Fruit fly (Drosophila melanogaster): ENCODE results near the gene CG31715.
A peak's percentile ranks its signal among the peaks of the same experiment; 100 is the strongest.

The CG31715 gene

DNA sequence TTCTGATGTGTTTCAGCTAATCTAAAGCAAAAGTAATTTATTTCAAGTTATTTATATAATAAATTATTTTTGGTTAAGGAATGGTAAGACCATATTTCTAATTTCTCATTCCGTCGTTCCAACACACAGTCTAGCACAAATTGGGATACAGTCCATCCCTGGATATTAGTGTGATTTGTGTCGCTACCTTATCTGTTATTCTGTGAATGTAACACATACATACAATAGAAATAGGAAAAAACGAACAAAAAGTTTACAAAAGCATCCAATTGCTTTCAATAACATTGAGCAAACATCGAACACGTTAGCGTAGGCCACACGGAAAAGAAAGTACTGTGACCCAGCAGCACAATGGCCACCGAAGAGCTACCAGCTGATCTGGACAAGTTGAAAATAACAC is 25.1 kb downstream of the CG31715 start, which contains the start of gene CG5056 (continued):
- no peak for TF ChIP-seq ro (GFP tag; IDR thresholded peaks at IDR 0.05)
- TF ChIP-seq tap (tag; optimal IDR thresholded peaks at IDR 0.05), result no peak
- TF ChIP-seq BEAF-32 (GFP tag; optimal IDR thresholded peaks at IDR 0.05), result peak; percentile 44
- no peak for TF ChIP-seq CG9817 (tag; optimal IDR thresholded peaks at IDR 0.05)
- TF ChIP-seq al (GFP tag; IDR thresholded peaks at IDR 0.05), result no peak; the same call in 1 of the 2 replicates
- TF ChIP-seq CG15514 (GFP tag; optimal IDR thresholded peaks at IDR 0.05), result peak; percentile 31
- no peak for TF ChIP-seq fu2 (GFP tag; optimal IDR thresholded peaks at IDR 0.05)
- no peak for TF ChIP-seq z (GFP tag; IDR thresholded peaks at IDR 0.05)
- no peak for TF ChIP-seq CG6854 (GFP tag; optimal IDR thresholded peaks at IDR 0.05)
- TF ChIP-seq chif (GFP tag; optimal IDR thresholded peaks at IDR 0.05), result no peak
- no peak for TF ChIP-seq CG12236 (GFP tag; optimal IDR thresholded peaks at IDR 0.05)
- peak; percentile 78 for TF ChIP-seq Med (GFP tag)
- no peak for TF ChIP-seq Antp (GFP tag; optimal IDR thresholded peaks at IDR 0.05)
- TF ChIP-seq ac (GFP tag; optimal IDR thresholded peaks at IDR 0.05), result no peak
- TF ChIP-seq Spps (tag; optimal IDR thresholded peaks at IDR 0.05), result no peak
- no peak for TF ChIP-seq abd-A (tag; optimal IDR thresholded peaks at IDR 0.05)
- no peak for TF ChIP-seq Myb (GFP tag; optimal IDR thresholded peaks at IDR 0.05)
- TF ChIP-seq MESR4 (GFP tag; optimal IDR thresholded peaks at IDR 0.05), result peak; percentile 95
- no peak for TF ChIP-seq sc (optimal IDR thresholded peaks at IDR 0.05)
- TF ChIP-seq sc (GFP tag; optimal IDR thresholded peaks at IDR 0.05), result no peak
- no peak for TF ChIP-seq MTF-1 (GFP tag; optimal IDR thresholded peaks at IDR 0.05; ENCODE audit: borderline replicate concordance)
- no peak for TF ChIP-seq Rfx (GFP tag; IDR thresholded peaks at IDR 0.05)
- TF ChIP-seq sr (GFP tag; IDR thresholded peaks at IDR 0.05), result no peak
- no peak for TF ChIP-seq bab2 (GFP tag; optimal IDR thresholded peaks at IDR 0.05)
- no peak for TF ChIP-seq CG17359 (tag; optimal IDR thresholded peaks at IDR 0.05)
- TF ChIP-seq maf-S (GFP tag; optimal IDR thresholded peaks at IDR 0.05), result no peak
- TF ChIP-seq esg (GFP tag; conservative IDR thresholded peaks at IDR 0.05), result no peak
- no peak for TF ChIP-seq odd (GFP tag; optimal IDR thresholded peaks at IDR 0.05)
- no peak for TF ChIP-seq Sox102F (GFP tag; optimal IDR thresholded peaks at IDR 0.05)
- no peak for TF ChIP-seq GATAe (GFP tag; conservative IDR thresholded peaks at IDR 0.05)
- peak in 1 of 2 experiments; percentile 66 for TF ChIP-seq crp (GFP tag; optimal IDR thresholded peaks at IDR 0.05)
- TF ChIP-seq PHDP (tag; optimal IDR thresholded peaks at IDR 0.05), result peak; percentile 18
- no peak for TF ChIP-seq Bteb2 (GFP tag; optimal IDR thresholded peaks at IDR 0.05)
- TF ChIP-seq CG18764 (GFP tag; optimal IDR thresholded peaks at IDR 0.05), result no peak
- TF ChIP-seq CG12155 (GFP tag; optimal IDR thresholded peaks at IDR 0.05), result no peak
- no peak for TF ChIP-seq wor (GFP tag; IDR thresholded peaks at IDR 0.05)
- no peak for TF ChIP-seq CG15269 (tag; optimal IDR thresholded peaks at IDR 0.05)
- no peak for TF ChIP-seq CG17328 (GFP tag; IDR thresholded peaks at IDR 0.05)
- no peak for TF ChIP-seq Adf1 (GFP tag; IDR thresholded peaks at IDR 0.05)
- TF ChIP-seq Bgb (GFP tag; IDR thresholded peaks at IDR 0.05; ENCODE audit: partially characterized antibody), result no peak; the same call in 1 of the 2 replicates
- TF ChIP-seq H2.0 (GFP tag; IDR thresholded peaks at IDR 0.05), result no peak
- no peak for TF ChIP-seq Dip2 (GFP tag; IDR thresholded peaks at IDR 0.05)
- peak; percentile 64 for TF ChIP-seq cg (GFP tag; optimal IDR thresholded peaks at IDR 0.05)
- TF ChIP-seq Xrp1 (GFP tag; IDR thresholded peaks at IDR 0.05), result peak; percentile 17; the same call in 1 of the 2 replicates
- TF ChIP-seq da (GFP tag; optimal IDR thresholded peaks at IDR 0.05), result no peak
- TF ChIP-seq CG43689 (GFP tag; IDR thresholded peaks at IDR 0.05), result no peak
- TF ChIP-seq Fer3 (tag; optimal IDR thresholded peaks at IDR 0.05), result no peak
- peak; percentile 83 for TF ChIP-seq CG17802 (tag; optimal IDR thresholded peaks at IDR 0.05)
- no peak for TF ChIP-seq lov (optimal IDR thresholded peaks at IDR 0.05)
- TF ChIP-seq lov (GFP tag; IDR thresholded peaks at IDR 0.05), result no peak
- no peak for TF ChIP-seq ara (GFP tag; IDR thresholded peaks at IDR 0.05)
- TF ChIP-seq bigmax (GFP tag; optimal IDR thresholded peaks at IDR 0.05), result peak; percentile 69
- TF ChIP-seq h (optimal IDR thresholded peaks at IDR 0.05), result no peak
